Worm (Caenorhabditis elegans) whole organism, L4/young adult: Measurements from ENCODE around the gene M153.3.

Experiments
- W03F9.2 ChIP-seq: fragments of 150-350 bp; optimal IDR thresholded peaks from 2 replicates; lab custom pipeline; 2014; ENCODE audit warnings: missing biosample characterization, missing genetic modification characterization
- dao-5 ChIP-seq: sonication (generic microtip); optimal IDR thresholded peaks from 2 replicates; lab custom pipeline; 2016; ENCODE audit warnings: missing genotype, missing genetic modification characterization, moderate library complexity, missing compliant biosample characterization
- him-1 ChIP-seq: sonication (generic microtip); optimal IDR thresholded peaks from 2 replicates; lab custom pipeline; 2016; ENCODE audit warnings: missing genotype, missing genetic modification reagents, missing genetic modification characterization, missing compliant biosample characterization

- TF ChIP-seq him-1 (tag; lab: Kevin White, UChicago), result no peak
- no peak for TF ChIP-seq W03F9.2 (tag; lab: Kevin White, UChicago)
- no peak for TF ChIP-seq dao-5 (tag; lab: Kevin White, UChicago)
Measured at ce11 chrX:12111213-12111612, 31.5 kb upstream of the M153.3 start, which contains the start of gene lgc-14.
